Worm (Caenorhabditis elegans) whole organism, mixed stage, embryonic: Measurements from ENCODE around the gene T05A1.5.

ENCODE experiments used
- M03D4.4 ChIP-seq: sonication (generic microtip); optimal IDR thresholded peaks from 2 replicates; lab custom pipeline; 2017; ENCODE audit warnings: mild to moderate bottlenecking, missing genetic modification characterization, missing compliant biosample characterization
- blmp-1 ChIP-seq: fragments of 150-350 bp; optimal IDR thresholded peaks from 2 replicates; lab custom pipeline; 2014; ENCODE audit warnings: missing biosample characterization, missing genetic modification characterization
- ceh-39 ChIP-seq: fragments of 150-350 bp; optimal IDR thresholded peaks from 2 replicates; lab custom pipeline; 2014; ENCODE audit warnings: missing biosample characterization, missing genetic modification characterization
- ceh-43 ChIP-seq: fragments of 200-800 bp; sonication (Bioruptor generic); optimal IDR thresholded peaks from 2 replicates; lab custom pipeline; 2018; ENCODE audit warnings: mild to moderate bottlenecking, missing genetic modification characterization, moderate library complexity, missing compliant biosample characterization
- ceh-83 ChIP-seq: fragments of 200-800 bp; sonication (Bioruptor generic); optimal IDR thresholded peaks from 2 replicates; lab custom pipeline; 2018; ENCODE audit warnings: mild to moderate bottlenecking, missing genetic modification characterization, missing compliant biosample characterization
- cnd-1 ChIP-seq: fragments of 200-800 bp; sonication (Bioruptor generic); optimal IDR thresholded peaks from 2 replicates; lab custom pipeline; 2018; ENCODE audit warnings: mild to moderate bottlenecking, missing genetic modification characterization, missing compliant biosample characterization
- drap-1 ChIP-seq: fragments of 200-800 bp; sonication (Bioruptor generic); optimal IDR thresholded peaks from 3 replicates; lab custom pipeline; 2018; ENCODE audit warnings: mild to moderate bottlenecking, missing genetic modification characterization, missing compliant biosample characterization
- elt-3 ChIP-seq: fragments of 150-350 bp; optimal IDR thresholded peaks from 2 replicates; lab custom pipeline; 2014; ENCODE audit warnings: missing biosample characterization, missing genetic modification characterization
- flh-1 ChIP-seq: fragments of 200-800 bp; sonication (Bioruptor generic); optimal IDR thresholded peaks from 2 replicates; lab custom pipeline; 2018; ENCODE audit warnings: mild to moderate bottlenecking, missing genetic modification characterization, moderate library complexity, missing compliant biosample characterization
- ham-2 ChIP-seq: fragments of 200-800 bp; sonication (Bioruptor generic); optimal IDR thresholded peaks from 2 replicates; lab custom pipeline; 2018; ENCODE audit warnings: mild to moderate bottlenecking, missing genetic modification characterization, missing compliant biosample characterization
- hlh-1 ChIP-seq: fragments of 150-350 bp; optimal IDR thresholded peaks from 2 replicates; lab custom pipeline; 2014; ENCODE audit warnings: missing biosample characterization, missing genetic modification reagents, missing genetic modification characterization
- lin-13 ChIP-seq: fragments of 150-350 bp; optimal IDR thresholded peaks from 2 replicates; lab custom pipeline; 2014; ENCODE audit warnings: missing biosample characterization, missing genetic modification characterization
- lin-32 ChIP-seq: fragments of 200-800 bp; sonication (Bioruptor generic); optimal IDR thresholded peaks from 2 replicates; lab custom pipeline; 2018; ENCODE audit warnings: mild to moderate bottlenecking, missing genetic modification characterization, missing compliant biosample characterization
- lsy-2 ChIP-seq: fragments of 150-350 bp; optimal IDR thresholded peaks from 2 replicates; lab custom pipeline; 2014; ENCODE audit warnings: missing biosample characterization, missing genetic modification characterization
- mab-5 ChIP-seq: fragments of 150-350 bp; optimal IDR thresholded peaks from 2 replicates; lab custom pipeline; 2014; ENCODE audit warnings: missing biosample characterization, missing genetic modification characterization
- mep-1 ChIP-seq: fragments of 150-350 bp; optimal IDR thresholded peaks from 2 replicates; lab custom pipeline; 2017; ENCODE audit warnings: missing biosample characterization, missing genetic modification reagents, missing genetic modification characterization, inconsistent platforms
- mls-2 ChIP-seq: sonication (generic microtip); optimal IDR thresholded peaks from 2 replicates; lab custom pipeline; 2016; ENCODE audit warnings: mild to moderate bottlenecking, missing genetic modification characterization, moderate library complexity, missing compliant biosample characterization
- nhr-2 ChIP-seq: fragments of 150-350 bp; optimal IDR thresholded peaks from 2 replicates; lab custom pipeline; 2014; ENCODE audit warnings: missing biosample characterization, missing genetic modification characterization
- nhr-237 ChIP-seq: fragments of 150-350 bp; optimal IDR thresholded peaks from 2 replicates; lab custom pipeline; 2014; ENCODE audit warnings: missing biosample characterization, missing genetic modification characterization
- nhr-76 ChIP-seq: sonication (generic microtip); optimal IDR thresholded peaks from 2 replicates; lab custom pipeline; 2017; ENCODE audit warnings: missing biosample characterization, missing genetic modification characterization
- pha-4 ChIP-seq: fragments of 150-350 bp; optimal IDR thresholded peaks from 2 replicates; lab custom pipeline; 2018; ENCODE audit warnings: missing biosample characterization, missing genetic modification reagents, missing genetic modification characterization
- sem-2 ChIP-seq: fragments of 200-800 bp; sonication (Bioruptor generic); optimal IDR thresholded peaks from 2 replicates; lab custom pipeline; 2018; ENCODE audit warnings: mild to moderate bottlenecking, missing genetic modification characterization, missing compliant biosample characterization
- snpc-4 ChIP-seq: fragments of 150-350 bp; optimal IDR thresholded peaks from 2 replicates; lab custom pipeline; 2014; ENCODE audit warnings: missing biosample characterization, missing genetic modification characterization
- sptf-1 ChIP-seq: sonication (generic microtip); optimal IDR thresholded peaks from 2 replicates; lab custom pipeline; 2017; ENCODE audit warnings: mild to moderate bottlenecking, missing genetic modification characterization, moderate library complexity, missing compliant biosample characterization
- tbx-8 ChIP-seq: fragments of 200-800 bp; sonication (Bioruptor generic); optimal IDR thresholded peaks from 2 replicates; lab custom pipeline; 2018; ENCODE audit warnings: mild to moderate bottlenecking, missing genetic modification characterization, moderate library complexity, missing compliant biosample characterization
- unc-62 ChIP-seq: fragments of 150-350 bp; optimal IDR thresholded peaks from 2 replicates; lab custom pipeline; 2014; ENCODE audit warnings: missing biosample characterization, missing genetic modification reagents, missing genetic modification characterization
- zip-8 ChIP-seq: fragments of 150-350 bp; optimal IDR thresholded peaks from 2 replicates; lab custom pipeline; 2014; ENCODE audit warnings: missing biosample characterization, missing genetic modification characterization
- ztf-11 ChIP-seq: fragments of 150-350 bp; optimal IDR thresholded peaks from 2 replicates; lab custom pipeline; 2014; ENCODE audit warnings: missing biosample characterization, missing genetic modification characterization

Gene T05A1.5

ce11 chrIV:9563529-9564376, 17.7 kb downstream of the T05A1.5 start:
- no peak for TF ChIP-seq unc-62 (GFP tag; lab: Kevin White, UChicago)
- TF ChIP-seq ztf-11 (tag; lab: Kevin White, UChicago): no peak
- TF ChIP-seq drap-1 (GFP tag; lab: Kevin White, UChicago): no peak
- no peak for TF ChIP-seq lin-32
- TF ChIP-seq nhr-76 (tag; lab: Kevin White, UChicago): no peak
- no peak for TF ChIP-seq ceh-39 (tag; lab: Kevin White, UChicago)
- no peak for TF ChIP-seq sem-2
- TF ChIP-seq, all 35 proteins: peak for 0

DNA sequence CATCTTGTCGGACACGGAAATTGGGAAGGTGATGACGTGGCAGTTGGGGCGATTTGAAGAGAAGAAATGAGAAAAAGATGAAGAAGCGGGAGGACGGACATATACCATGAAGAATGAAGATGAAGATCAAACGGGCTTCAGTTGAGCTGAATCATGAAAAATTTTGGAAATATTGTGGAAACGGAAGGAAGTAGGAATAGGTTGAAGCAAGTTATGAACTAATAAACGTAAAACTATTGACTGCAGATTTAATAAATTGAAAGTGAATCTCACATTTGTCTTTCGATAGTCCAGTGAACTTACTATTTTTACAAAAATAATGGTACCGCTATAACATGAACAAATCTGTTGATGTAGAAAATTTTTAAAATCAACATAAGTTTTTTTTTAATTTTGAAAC, 20.4 kb downstream of the T05A1.5 start, which contains the start of gene lron-14:
Gene lron-14, minus strand, starts transcription at position 101 of the 400 bp plus-strand sequence.
- TF ChIP-seq mab-5 (tag; lab: Kevin White, UChicago): no peak
- no peak for TF ChIP-seq snpc-4 (tag; lab: Kevin White, UChicago)
- TF ChIP-seq lsy-2 (tag; lab: Kevin White, UChicago): no peak
- TF ChIP-seq flh-1 (GFP tag; lab: Kevin White, UChicago): no peak
- no peak for TF ChIP-seq nhr-237 (tag; lab: Kevin White, UChicago)
- no peak for TF ChIP-seq nhr-2 (tag; lab: Kevin White, UChicago)
- no peak for TF ChIP-seq pha-4 (tag; lab: Kevin White, UChicago)
- no peak for TF ChIP-seq hlh-1 (tag; lab: Kevin White, UChicago)
- no peak for TF ChIP-seq ceh-83
- no peak for TF ChIP-seq sptf-1 (tag; lab: Kevin White, UChicago)
- TF ChIP-seq tbx-8 (GFP tag; lab: Kevin White, UChicago): no peak
- TF ChIP-seq lin-32: no peak
- TF ChIP-seq lin-13: no peak
- TF ChIP-seq ztf-11 (tag; lab: Kevin White, UChicago): no peak
- no peak for TF ChIP-seq ceh-43
- no peak for TF ChIP-seq M03D4.4 (tag; lab: Kevin White, UChicago)
- TF ChIP-seq, all 35 proteins: peak for 0

DNA sequence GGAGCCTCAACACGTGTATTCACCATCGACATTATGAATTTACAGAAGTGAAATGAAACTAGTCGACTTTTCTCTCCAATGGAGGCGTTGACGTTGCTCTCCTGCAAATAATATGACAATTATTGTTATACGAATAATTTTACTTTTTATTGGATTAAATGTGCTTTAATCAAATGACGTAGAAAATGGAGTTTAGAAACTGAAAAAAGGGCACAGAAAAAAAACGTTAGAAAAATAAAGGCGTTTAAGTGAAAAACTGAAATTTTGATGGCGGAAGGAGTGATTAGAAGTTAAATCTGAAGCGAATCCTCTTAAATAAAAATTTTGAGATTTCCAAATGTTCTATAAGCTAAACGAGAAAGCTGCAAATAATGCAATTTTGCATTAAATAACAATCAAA, 33.9 kb downstream of the T05A1.5 start, which contains the start of gene npr-2:
Gene npr-2, minus strand, starts transcription at position 101 of the 400 bp plus-strand sequence.
- no peak for TF ChIP-seq ceh-39 (tag; lab: Kevin White, UChicago)
- TF ChIP-seq ceh-83: no peak
- no peak for TF ChIP-seq tbx-8 (GFP tag; lab: Kevin White, UChicago)
- no peak for TF ChIP-seq mls-2 (tag; lab: Kevin White, UChicago)
- no peak for TF ChIP-seq elt-3 (tag; lab: Kevin White, UChicago)
- no peak for TF ChIP-seq ham-2
- TF ChIP-seq ceh-43: no peak
- no peak for TF ChIP-seq cnd-1 (tag; lab: Kevin White, UChicago)
- no peak for TF ChIP-seq nhr-76 (tag; lab: Kevin White, UChicago)
- no peak for TF ChIP-seq mep-1 (tag; lab: Kevin White, UChicago)
- no peak for TF ChIP-seq lsy-2 (tag; lab: Kevin White, UChicago)
- no peak for TF ChIP-seq sem-2
- TF ChIP-seq zip-8 (tag; lab: Kevin White, UChicago): no peak
- TF ChIP-seq snpc-4 (tag; lab: Kevin White, UChicago): no peak
- no peak for TF ChIP-seq sptf-1 (tag; lab: Kevin White, UChicago)
- no peak for TF ChIP-seq nhr-237 (tag; lab: Kevin White, UChicago)
- TF ChIP-seq drap-1 (GFP tag; lab: Kevin White, UChicago): no peak
- TF ChIP-seq, all 35 proteins: peak for 0

- TF ChIP-seq elt-3 (tag; lab: Kevin White, UChicago) (no peak), lin-32 (no peak), sptf-1 (tag; lab: Kevin White, UChicago) (no peak), blmp-1 (tag; lab: Kevin White, UChicago) (no peak), ceh-39 (tag; lab: Kevin White, UChicago) (no peak), flh-1 (GFP tag; lab: Kevin White, UChicago) (no peak), tbx-8 (GFP tag; lab: Kevin White, UChicago) (no peak), M03D4.4 (tag; lab: Kevin White, UChicago) (no peak), pha-4 (tag; lab: Kevin White, UChicago) (no peak), nhr-237 (tag; lab: Kevin White, UChicago) (no peak), lin-13 (no peak), snpc-4 (tag; lab: Kevin White, UChicago) (no peak)
Measured at ce11 chrIV:9584352-9584751, 38.3 kb downstream of the T05A1.5 start.
